Worm (Caenorhabditis elegans) whole organism, late embryonic: ENCODE data around the gene dct-13.

Experiments used
- C08G9.2 ChIP-seq: sonication (generic microtip); optimal IDR thresholded peaks from 2 replicates; lab custom pipeline; 2016; ENCODE audit warnings: mild to moderate bottlenecking, missing genetic modification characterization, moderate library complexity, missing compliant biosample characterization
- C38D4.7 ChIP-seq: fragments of 200-800 bp; sonication (Bioruptor generic); optimal IDR thresholded peaks from 2 replicates; lab custom pipeline; 2018; ENCODE audit warnings: mild to moderate bottlenecking, missing genetic modification characterization, moderate library complexity, missing compliant biosample characterization
- F13H6.1 ChIP-seq: sonication (generic microtip); optimal IDR thresholded peaks from 2 replicates; lab custom pipeline; 2016; ENCODE audit warnings: missing genetic modification characterization, missing compliant biosample characterization
- K02D7.2 ChIP-seq: sonication (generic microtip); optimal IDR thresholded peaks from 2 replicates; lab custom pipeline; 2017; ENCODE audit warnings: mild to moderate bottlenecking, missing genetic modification characterization, missing compliant biosample characterization
- K09A11.1 ChIP-seq: sonication (generic microtip); optimal IDR thresholded peaks from 2 replicates; lab custom pipeline; 2017; ENCODE audit warnings: antibody characterized with exemption, mild to moderate bottlenecking, missing genetic modification characterization, missing compliant biosample characterization; ENCODE audit not compliant: insufficient read depth
- T23F11.4 ChIP-seq: fragments of 200-800 bp; sonication (Bioruptor generic); optimal IDR thresholded peaks from 2 replicates; lab custom pipeline; 2018; ENCODE audit warnings: mild to moderate bottlenecking, missing genetic modification characterization, missing compliant biosample characterization
- Y22D7AL.16 ChIP-seq: sonication (generic microtip); optimal IDR thresholded peaks from 2 replicates; lab custom pipeline; 2016; ENCODE audit warnings: missing genetic modification characterization, missing compliant biosample characterization
- ahr-1 ChIP-seq: sonication (generic microtip); optimal IDR thresholded peaks from 2 replicates; lab custom pipeline; 2016; ENCODE audit warnings: missing genetic modification characterization, missing compliant biosample characterization
- ama-1 ChIP-seq: fragments of 150-350 bp; optimal IDR thresholded peaks from 2 replicates; lab custom pipeline; 2014
- ceh-14 ChIP-seq: sonication (generic microtip); optimal IDR thresholded peaks from 2 replicates; lab custom pipeline; 2016; ENCODE audit warnings: missing genotype, missing genetic modification characterization, missing compliant biosample characterization
- ceh-18 ChIP-seq: sonication (generic microtip); optimal IDR thresholded peaks from 2 replicates; lab custom pipeline; 2016; ENCODE audit warnings: missing genetic modification characterization, missing compliant biosample characterization
- ceh-19 ChIP-seq: fragments of 200-800 bp; sonication (Bioruptor generic); optimal IDR thresholded peaks from 2 replicates; lab custom pipeline; 2018; ENCODE audit warnings: mild to moderate bottlenecking, missing genetic modification characterization, missing compliant biosample characterization
- ceh-2 ChIP-seq: sonication (generic microtip); optimal IDR thresholded peaks from 2 replicates; lab custom pipeline; 2016; ENCODE audit warnings: missing genotype, missing genetic modification characterization, missing compliant biosample characterization
- ceh-22 ChIP-seq: sonication (generic microtip); optimal IDR thresholded peaks from 2 replicates; lab custom pipeline; 2017; ENCODE audit warnings: missing biosample characterization, missing genetic modification characterization
- ceh-24 ChIP-seq: sonication (generic microtip); optimal IDR thresholded peaks from 2 replicates; lab custom pipeline; 2016; ENCODE audit warnings: mild to moderate bottlenecking, missing genetic modification characterization, missing compliant biosample characterization
- ceh-34 ChIP-seq: sonication (generic microtip); optimal IDR thresholded peaks from 2 replicates; lab custom pipeline; 2016; ENCODE audit warnings: mild to moderate bottlenecking, missing genetic modification characterization, missing compliant biosample characterization
- che-1 ChIP-seq: sonication (generic microtip); optimal IDR thresholded peaks from 2 replicates; lab custom pipeline; 2016; ENCODE audit warnings: mild to moderate bottlenecking, missing genetic modification characterization, missing compliant biosample characterization
- elt-2 ChIP-seq: sonication (generic microtip); optimal IDR thresholded peaks from 2 replicates; lab custom pipeline; 2016; ENCODE audit warnings: missing genetic modification reagents, missing genetic modification characterization, missing compliant biosample characterization
- elt-4 ChIP-seq: sonication (generic microtip); optimal IDR thresholded peaks from 2 replicates; lab custom pipeline; 2016; ENCODE audit warnings: missing genetic modification characterization, missing compliant biosample characterization
- ets-4 ChIP-seq: sonication (generic microtip); optimal IDR thresholded peaks from 2 replicates; lab custom pipeline; 2016; ENCODE audit warnings: missing genetic modification characterization, missing compliant biosample characterization
- eyg-1 ChIP-seq: sonication (generic microtip); optimal IDR thresholded peaks from 2 replicates; lab custom pipeline; 2016; ENCODE audit warnings: missing genotype, missing genetic modification characterization, missing compliant biosample characterization
- fax-1 ChIP-seq: sonication (generic microtip); optimal IDR thresholded peaks from 2 replicates; lab custom pipeline; 2016; ENCODE audit warnings: missing genotype, missing genetic modification characterization, missing compliant biosample characterization
- gmeb-2 ChIP-seq: sonication (generic microtip); optimal IDR thresholded peaks from 2 replicates; lab custom pipeline; 2016; ENCODE audit warnings: missing genetic modification characterization, inconsistent platforms, missing compliant biosample characterization
- hlh-13 ChIP-seq: fragments of 200-800 bp; sonication (Bioruptor generic); optimal IDR thresholded peaks from 2 replicates; lab custom pipeline; 2018; ENCODE audit warnings: mild to moderate bottlenecking, missing genetic modification characterization, missing compliant biosample characterization
- hlh-15 ChIP-seq: sonication (generic microtip); optimal IDR thresholded peaks from 2 replicates; lab custom pipeline; 2016; ENCODE audit warnings: missing genetic modification characterization, missing compliant biosample characterization
- hlh-30 ChIP-seq: sonication (generic microtip); optimal IDR thresholded peaks from 2 replicates; lab custom pipeline; 2017; ENCODE audit warnings: antibody characterized with exemption, missing genetic modification characterization, missing compliant biosample characterization; ENCODE audit not compliant: insufficient read depth
- hlh-8 ChIP-seq: sonication (generic microtip); optimal IDR thresholded peaks from 2 replicates; lab custom pipeline; 2016; ENCODE audit warnings: missing genotype, missing genetic modification characterization, missing compliant biosample characterization
- lin-11 ChIP-seq: fragments of 200-800 bp; sonication (Bioruptor generic); optimal IDR thresholded peaks from 2 replicates; lab custom pipeline; 2018; ENCODE audit warnings: mild to moderate bottlenecking, missing genetic modification characterization, missing compliant biosample characterization
- madf-2 ChIP-seq: sonication (generic microtip); optimal IDR thresholded peaks from 2 replicates; lab custom pipeline; 2017; ENCODE audit warnings: missing genetic modification characterization, missing compliant biosample characterization
- mec-3 ChIP-seq: sonication (generic microtip); optimal IDR thresholded peaks from 2 replicates; lab custom pipeline; 2016; ENCODE audit warnings: borderline replicate concordance, missing genetic modification characterization, missing compliant biosample characterization
- nhr-11 ChIP-seq: fragments of 150-350 bp; optimal IDR thresholded peaks from 2 replicates; lab custom pipeline; 2014; ENCODE audit warnings: missing biosample characterization, missing genetic modification characterization
- nhr-232 ChIP-seq: sonication (generic microtip); optimal IDR thresholded peaks from 2 replicates; lab custom pipeline; 2016; ENCODE audit warnings: missing genetic modification characterization, missing compliant biosample characterization
- npax-4 ChIP-seq: sonication (generic microtip); optimal IDR thresholded peaks from 2 replicates; lab custom pipeline; 2016; ENCODE audit warnings: missing genetic modification characterization, missing compliant biosample characterization
- odd-2 ChIP-seq: sonication (generic microtip); optimal IDR thresholded peaks from 2 replicates; lab custom pipeline; 2017; ENCODE audit warnings: antibody characterized with exemption, mild to moderate bottlenecking, missing genetic modification characterization, missing compliant biosample characterization
- pag-3 ChIP-seq: sonication (generic microtip); optimal IDR thresholded peaks from 2 replicates; lab custom pipeline; 2016; ENCODE audit warnings: missing compliant biosample characterization, missing genetic modification characterization, borderline replicate concordance
- pat-9 ChIP-seq: fragments of 200-800 bp; sonication (Bioruptor generic); optimal IDR thresholded peaks from 2 replicates; lab custom pipeline; 2018; ENCODE audit warnings: mild to moderate bottlenecking, missing genetic modification characterization, moderate library complexity, missing compliant biosample characterization
- pax-1 ChIP-seq: fragments of 150-350 bp; optimal IDR thresholded peaks from 2 replicates; lab custom pipeline; 2014; ENCODE audit warnings: missing biosample characterization, missing genetic modification characterization
- pha-2 ChIP-seq: sonication (generic microtip); optimal IDR thresholded peaks from 2 replicates; lab custom pipeline; 2017; ENCODE audit warnings: mild to moderate bottlenecking, missing genetic modification characterization, missing compliant biosample characterization
- pqm-1 ChIP-seq: sonication (generic microtip); optimal IDR thresholded peaks from 2 replicates; lab custom pipeline; 2016; ENCODE audit warnings: missing genetic modification characterization, missing compliant biosample characterization
- pros-1 ChIP-seq: fragments of 150-350 bp; optimal IDR thresholded peaks from 2 replicates; lab custom pipeline; 2014; ENCODE audit warnings: missing biosample characterization, missing genetic modification reagents, missing genetic modification characterization
- ref-2 ChIP-seq: sonication (generic microtip); optimal IDR thresholded peaks from 2 replicates; lab custom pipeline; 2016; ENCODE audit warnings: missing genetic modification characterization, missing compliant biosample characterization
- rnt-1 ChIP-seq: sonication (generic microtip); optimal IDR thresholded peaks from 2 replicates; lab custom pipeline; 2016; ENCODE audit warnings: missing genetic modification characterization, missing compliant biosample characterization
- sox-2 ChIP-seq: fragments of 200-800 bp; sonication (Bioruptor generic); IDR thresholded peaks from 2 replicates; pipeline ENCODE4 v1.3.6; 2022; ENCODE audit warnings: missing genetic modification reagents, missing genetic modification characterization, missing compliant biosample characterization
- unc-3 ChIP-seq, 2 experiments: fragments of 200-800 bp in 1 of 2; sonication (Bioruptor generic) in 1 of 2; sonication (generic microtip) in 1 of 2; conservative IDR thresholded peaks in 1 of 2; optimal IDR thresholded peaks in 1 of 2; 2 replicates each; pipeline versions ENCODE4 v1.3.6 to Lab custom; 2016 to 2022; ENCODE audit warnings: missing compliant biosample characterization in 2 of 2, missing genetic modification characterization in 2 of 2, missing genetic modification reagents in 1 of 2
- unc-55 ChIP-seq: sonication (generic microtip); optimal IDR thresholded peaks from 2 replicates; lab custom pipeline; 2017; ENCODE audit warnings: missing biosample characterization, missing genetic modification reagents, missing genetic modification characterization
- unc-86 ChIP-seq: sonication (generic microtip); optimal IDR thresholded peaks from 2 replicates; lab custom pipeline; 2016; ENCODE audit warnings: missing genetic modification characterization, missing compliant biosample characterization

The dct-13 gene

ce11 chrIV:17021042-17021441 lies 3.9 kb downstream of the dct-13 start:
- TF ChIP-seq npax-4 (tag; lab: Kevin White, UChicago) (no peak), fax-1 (tag; lab: Kevin White, UChicago) (no peak), Y22D7AL.16 (tag; lab: Kevin White, UChicago) (no peak), pros-1 (tag; lab: Kevin White, UChicago) (no peak)

ce11 chrIV:17010274-17010673 lies 14.6 kb downstream of the dct-13 start:
- no peak for TF ChIP-seq ceh-22 (tag; lab: Kevin White, UChicago)
- TF ChIP-seq hlh-30, result peak; percentile 3
- TF ChIP-seq K02D7.2 (tag; lab: Kevin White, UChicago), result no peak
- no peak for TF ChIP-seq nhr-11
- TF ChIP-seq K09A11.1 (tag; lab: Kevin White, UChicago), result no peak

ce11 chrIV:17005734-17006133 lies 19.2 kb downstream of the dct-13 start:
- TF ChIP-seq madf-2 (tag; lab: Kevin White, UChicago) (no peak), T23F11.4 (no peak), hlh-30 (no peak), pat-9 (tag; lab: Kevin White, UChicago) (no peak), sox-2 (GFP tag; lab: Robert Waterston, UW) (no peak)
- TF ChIP-seq, all 69 proteins: peak for 0

ce11 chrIV:16995425-16995824 lies 29.5 kb downstream of the dct-13 start, which contains the start of gene rom-4:
Gene rom-4 (plus strand): TSS chrIV:16995822.
- TF ChIP-seq pat-9 (tag; lab: Kevin White, UChicago) (no peak), Y22D7AL.16 (tag; lab: Kevin White, UChicago) (no peak), elt-2 (tag; lab: Kevin White, UChicago) (peak; percentile 55), elt-4 (tag; lab: Kevin White, UChicago) (no peak), hlh-15 (peak; percentile 19), hlh-8 (tag; lab: Kevin White, UChicago) (peak; percentile 65), ceh-18 (peak; percentile 38), ref-2 (tag; lab: Kevin White, UChicago) (no peak), lin-11 (no peak), unc-3 (GFP tag; conservative IDR thresholded peaks at IDR 0.05; lab: Robert Waterston, UW) (0 out of 2 replicates have a peak, but pooled peaks have one; percentile 15), unc-3 (tag; optimal IDR thresholded peaks at IDR 0.05; lab: Kevin White, UChicago) (no peak), rnt-1 (tag; lab: Kevin White, UChicago) (peak; percentile 57), ceh-24 (tag; lab: Kevin White, UChicago) (no peak), ceh-19 (no peak), hlh-13 (GFP tag; lab: Kevin White, UChicago) (no peak), F13H6.1 (tag; lab: Kevin White, UChicago) (peak; percentile 15), pax-1 (tag; lab: Kevin White, UChicago) (no peak), ceh-34 (tag; lab: Kevin White, UChicago) (peak; percentile 17), npax-4 (tag; lab: Kevin White, UChicago) (no peak), K09A11.1 (tag; lab: Kevin White, UChicago) (no peak), madf-2 (tag; lab: Kevin White, UChicago) (no peak), ceh-14 (tag; lab: Kevin White, UChicago) (peak; percentile 71), gmeb-2 (tag; lab: Kevin White, UChicago) (no peak), ama-1 (lab: Kevin White, UChicago) (no peak), C08G9.2 (tag; lab: Kevin White, UChicago) (peak; percentile 97), K02D7.2 (tag; lab: Kevin White, UChicago) (no peak), odd-2 (tag; lab: Kevin White, UChicago) (no peak), T23F11.4 (no peak), C38D4.7 (GFP tag; lab: Kevin White, UChicago) (no peak), pag-3 (no peak), unc-55 (GFP tag; lab: Kevin White, UChicago) (no peak), eyg-1 (tag; lab: Kevin White, UChicago) (no peak), mec-3 (tag; lab: Kevin White, UChicago) (peak; percentile 70), ahr-1 (tag; lab: Kevin White, UChicago) (peak; percentile 31), pha-2 (tag; lab: Kevin White, UChicago) (peak; percentile 6), ceh-2 (tag; lab: Kevin White, UChicago) (peak; percentile 95), unc-86 (tag; lab: Kevin White, UChicago) (peak; percentile 23), ets-4 (tag; lab: Kevin White, UChicago) (peak; percentile 92), che-1 (tag; lab: Kevin White, UChicago) (no peak), pqm-1 (tag; lab: Kevin White, UChicago) (peak; percentile 34), nhr-232 (tag; lab: Kevin White, UChicago) (no peak), fax-1 (tag; lab: Kevin White, UChicago) (no peak)
